Fruit fly (Drosophila melanogaster) whole organism: Measurements from ENCODE around the gene CG31627.

Experiments
- CG8478 ChIP-seq: fragments of >200 bp; optimal IDR thresholded peaks from 2 replicates; lab custom pipeline; 2018; ENCODE audit warnings: inconsistent platforms
- Dll ChIP-seq: fragments of >200 bp; optimal IDR thresholded peaks from 2 replicates; lab custom pipeline; 2017
- EcR ChIP-seq, 2 experiments: fragments of >200 bp; optimal IDR thresholded peaks; 2 replicates each; lab custom pipeline; 2017; ENCODE audit warnings: missing biosample characterization in 2 of 2, missing genetic modification characterization in 2 of 2, missing genetic modification reagents in 2 of 2
- pan ChIP-seq: fragments of >200 bp; optimal IDR thresholded peaks from 2 replicates; lab custom pipeline; 2017
- psq ChIP-seq: fragments of >200 bp; optimal IDR thresholded peaks from 2 replicates; lab custom pipeline; 2017
- usp ChIP-seq: fragments of >200 bp; optimal IDR thresholded peaks from 2 replicates; lab custom pipeline; 2017; ENCODE audit warnings: missing biosample characterization, missing genetic modification characterization, mixed read lengths

Gene CG31627

dm6 chr2L:21221778-21222177 is 48.8 kb downstream of the CG31627 start:
- TF ChIP-seq psq (lab: Kevin White, UChicago) (no peak), Dll (no peak), EcR (GFP tag; optimal IDR thresholded peaks at IDR 0.05; lab: Kevin White, UChicago) (no peak), CG8478 (lab: Kevin White, UChicago) (no peak), usp (no peak), pan (lab: Kevin White, UChicago) (no peak)
